Worm (Caenorhabditis elegans): ENCODE results near the gene Y46C8AL.11.
"Not testable (repeated sequence)": the region's sequence is repeated elsewhere in the genome, so short reads cannot be mapped to it uniquely, and the experiment has no call there.

DNA sequence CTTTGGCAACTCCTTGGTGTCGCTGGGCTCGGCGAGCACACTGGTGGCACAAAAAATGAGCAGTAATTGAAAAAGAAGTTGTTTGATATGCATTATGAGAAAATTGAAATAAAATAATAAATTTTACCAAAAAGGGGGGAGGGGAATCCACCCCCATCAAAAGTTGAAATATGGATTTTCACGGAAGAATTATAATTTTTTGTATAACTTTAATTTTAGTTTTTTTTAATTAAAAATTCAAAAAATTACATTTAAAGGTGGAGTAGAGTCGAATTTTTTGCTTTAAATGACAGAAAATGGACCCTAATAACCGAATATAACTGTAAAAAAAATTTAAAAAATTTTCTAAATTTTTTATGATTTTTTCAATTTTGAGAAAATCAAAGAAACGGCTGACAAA, 31.3 kb upstream of the Y46C8AL.11 start, which contains the start of gene F56D6.18:
- not testable (repeated sequence) for TF ChIP-seq ama-1 (optimal IDR thresholded peaks at IDR 0.05); ceh-82 (tag; optimal IDR thresholded peaks at IDR 0.05); skn-1 (tag; optimal IDR thresholded peaks at IDR 0.05); lin-13 (GFP tag; optimal IDR thresholded peaks at IDR 0.05); alr-1 (tag; optimal IDR thresholded peaks at IDR 0.05; ENCODE audit: borderline replicate concordance)
